Fruit fly (Drosophila melanogaster): ENCODE measurements around the gene Rrp5.

Gene Rrp5

dm6 chr3R:24367120-24367519, 34.0 kb upstream of the Rrp5 start, which contains the start of gene CG42811:
TSS of gene CG42811 (minus strand) at chr3R:24367220.
- TF ChIP-seq CG32121 (GFP tag; IDR thresholded peaks at IDR 0.05) (no peak), CG9948 (tag; optimal IDR thresholded peaks at IDR 0.05) (no peak), Pif1A (GFP tag; optimal IDR thresholded peaks at IDR 0.05) (no peak), CG8301 (tag; optimal IDR thresholded peaks at IDR 0.05) (no peak), rn (GFP tag; IDR thresholded peaks at IDR 0.05) (no peak), CG14655 (GFP tag; optimal IDR thresholded peaks at IDR 0.05) (no peak), gl (tag; optimal IDR thresholded peaks at IDR 0.05) (no peak), EcR (GFP tag; optimal IDR thresholded peaks at IDR 0.05) (no peak), CG8159 (tag; optimal IDR thresholded peaks at IDR 0.05) (no peak), Ets98B (GFP tag; IDR thresholded peaks at IDR 0.05) (no peak), CG17806 (tag; optimal IDR thresholded peaks at IDR 0.05) (no peak), CG12605 (GFP tag; IDR thresholded peaks at IDR 0.05) (no peak), CG34367 (tag; optimal IDR thresholded peaks at IDR 0.05) (no peak), CG13204 (GFP tag; optimal IDR thresholded peaks at IDR 0.05) (no peak), CG4496 (GFP tag; IDR thresholded peaks at IDR 0.05) (no peak)

dm6 chr3R:24364880-24365604, 31.9 kb upstream of the Rrp5 start, which contains the start of the genes CG17784 and CG13613:
TSS of gene CG17784 (minus strand) at chr3R:24364980.
TSS of gene CG13613 (plus strand) at chr3R:24365554.
- TF ChIP-seq CG10348 (GFP tag; IDR thresholded peaks at IDR 0.05) (no peak), D1 (tag; optimal IDR thresholded peaks at IDR 0.05) (no peak), EcR (GFP tag; optimal IDR thresholded peaks at IDR 0.05) (no peak), Ets98B (GFP tag; IDR thresholded peaks at IDR 0.05) (no peak), CG15710 (tag; optimal IDR thresholded peaks at IDR 0.05) (no peak), CG14655 (GFP tag; optimal IDR thresholded peaks at IDR 0.05) (no peak), gl (tag; optimal IDR thresholded peaks at IDR 0.05) (no peak), CG17806 (tag; optimal IDR thresholded peaks at IDR 0.05) (no peak), CG4496 (GFP tag; IDR thresholded peaks at IDR 0.05) (no peak), Snoo (tag; optimal IDR thresholded peaks at IDR 0.05) (no peak), Pif1B (GFP tag; optimal IDR thresholded peaks at IDR 0.05) (no peak), rn (GFP tag; IDR thresholded peaks at IDR 0.05) (no peak)

DNA sequence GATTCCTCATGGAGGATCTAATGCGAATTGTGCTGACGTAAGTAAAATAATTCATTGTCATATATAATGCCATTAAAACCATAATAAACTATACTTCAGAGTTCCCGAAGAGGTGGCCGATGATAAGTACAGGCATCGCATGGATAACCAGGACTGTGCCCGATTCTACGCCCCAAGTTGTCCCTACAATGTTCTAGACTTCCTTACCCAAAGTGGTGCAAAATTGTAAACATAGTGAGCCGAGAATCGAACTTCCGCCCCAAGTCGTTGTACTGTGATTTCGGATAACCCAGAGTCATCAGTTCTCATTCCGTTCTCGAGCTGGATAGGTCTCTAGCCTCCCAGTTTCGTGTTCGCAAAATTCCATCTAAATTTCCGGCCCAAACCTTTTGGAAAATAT, 29.7 kb upstream of the Rrp5 start, which contains the start of gene CG33340:
Gene CG33340, plus strand, starts transcription at position 301 of the 400 bp plus-strand sequence.
- TF ChIP-seq CG8159 (tag; optimal IDR thresholded peaks at IDR 0.05), result no peak
- TF ChIP-seq CG4496 (GFP tag; IDR thresholded peaks at IDR 0.05), result no peak
- no peak for TF ChIP-seq fd96Ca (GFP tag; IDR thresholded peaks at IDR 0.05)
- TF ChIP-seq CG32121 (GFP tag; IDR thresholded peaks at IDR 0.05), result no peak
- TF ChIP-seq D1 (tag; optimal IDR thresholded peaks at IDR 0.05), result no peak
- TF ChIP-seq EcR (GFP tag; optimal IDR thresholded peaks at IDR 0.05), result no peak
- TF ChIP-seq rn (GFP tag; IDR thresholded peaks at IDR 0.05), result no peak
- TF ChIP-seq CG15710 (tag; optimal IDR thresholded peaks at IDR 0.05), result no peak
- no peak for TF ChIP-seq Pif1B (GFP tag; optimal IDR thresholded peaks at IDR 0.05)
- no peak for TF ChIP-seq CG14655 (GFP tag; optimal IDR thresholded peaks at IDR 0.05)
- TF ChIP-seq CG34367 (tag; optimal IDR thresholded peaks at IDR 0.05), result no peak
- no peak for TF ChIP-seq CG13204 (GFP tag; optimal IDR thresholded peaks at IDR 0.05)
- no peak for TF ChIP-seq CG9948 (tag; optimal IDR thresholded peaks at IDR 0.05)
- TF ChIP-seq CG8301 (tag; optimal IDR thresholded peaks at IDR 0.05), result no peak
- no peak for TF ChIP-seq CG17806 (tag; optimal IDR thresholded peaks at IDR 0.05)
- TF ChIP-seq gl (tag; optimal IDR thresholded peaks at IDR 0.05), result no peak
- TF ChIP-seq Pif1A (GFP tag; optimal IDR thresholded peaks at IDR 0.05), result no peak

DNA sequence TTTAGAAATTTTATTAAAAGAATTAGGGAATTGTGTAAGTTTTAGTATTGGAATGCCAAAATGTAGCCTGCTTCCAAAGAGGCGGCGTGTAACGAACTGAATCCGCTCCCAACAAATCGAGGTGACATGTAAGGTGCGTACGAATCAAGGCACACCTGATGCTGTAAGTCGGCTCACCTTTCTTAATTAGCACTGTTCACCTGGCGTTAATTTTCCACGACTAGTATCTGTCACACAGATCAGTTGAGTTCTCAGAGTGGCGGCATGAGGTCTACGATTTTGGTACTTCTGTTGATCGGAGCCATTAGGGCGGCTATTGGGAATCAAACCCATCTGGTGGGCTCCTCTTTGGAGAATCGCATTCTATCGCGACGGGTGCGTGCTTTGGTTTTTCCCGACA, 28.5 kb upstream of the Rrp5 start, which contains the start of the genes CG5762 and CG33339:
Gene CG5762, minus strand, starts transcription at position 101 of the 400 bp plus-strand sequence.
Gene CG33339, plus strand, starts transcription at position 265 of the 400 bp plus-strand sequence.
- TF ChIP-seq CG9948 (tag; optimal IDR thresholded peaks at IDR 0.05) (no peak), CG12605 (GFP tag; IDR thresholded peaks at IDR 0.05) (no peak), CG34367 (tag; optimal IDR thresholded peaks at IDR 0.05) (no peak), D1 (tag; optimal IDR thresholded peaks at IDR 0.05) (no peak), CG13204 (GFP tag; optimal IDR thresholded peaks at IDR 0.05) (no peak), CG32121 (GFP tag; IDR thresholded peaks at IDR 0.05) (no peak), CG15710 (tag; optimal IDR thresholded peaks at IDR 0.05) (no peak), Pif1A (GFP tag; optimal IDR thresholded peaks at IDR 0.05) (no peak), CG17806 (tag; optimal IDR thresholded peaks at IDR 0.05) (no peak), CG4496 (GFP tag; IDR thresholded peaks at IDR 0.05) (no peak), CG8159 (tag; optimal IDR thresholded peaks at IDR 0.05) (no peak), Ets98B (GFP tag; IDR thresholded peaks at IDR 0.05) (no peak), CG8301 (tag; optimal IDR thresholded peaks at IDR 0.05) (no peak), Pif1B (GFP tag; optimal IDR thresholded peaks at IDR 0.05) (no peak), Snoo (tag; optimal IDR thresholded peaks at IDR 0.05) (no peak)

DNA sequence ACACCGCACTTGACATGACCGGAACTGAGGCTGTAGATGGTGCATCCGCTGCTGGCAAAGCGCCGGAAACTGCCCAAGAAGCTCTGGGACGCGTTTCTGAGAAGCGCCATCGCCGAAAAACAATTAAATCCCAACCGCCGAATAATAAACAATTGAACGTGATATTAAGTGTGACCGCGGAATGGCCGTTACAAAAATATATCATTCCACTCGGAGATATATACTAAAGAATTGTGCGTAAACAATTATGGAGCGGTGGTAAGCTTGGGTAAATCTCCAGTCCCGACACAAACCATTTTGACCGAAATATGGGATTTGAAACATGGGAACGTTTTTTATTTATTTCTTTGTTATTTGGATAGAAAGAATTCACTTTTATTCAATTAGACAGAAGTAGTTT, 26.8 kb upstream of the Rrp5 start, which contains the start of gene CG18528:
Gene CG18528, minus strand, starts transcription at position 188 of the 400 bp plus-strand sequence.
- TF ChIP-seq CG17806 (tag; optimal IDR thresholded peaks at IDR 0.05) (no peak), CG15710 (tag; optimal IDR thresholded peaks at IDR 0.05) (no peak), CG32121 (GFP tag; IDR thresholded peaks at IDR 0.05) (no peak), Ets98B (GFP tag; IDR thresholded peaks at IDR 0.05) (no peak), CG10348 (GFP tag; IDR thresholded peaks at IDR 0.05) (no peak), CG14655 (GFP tag; optimal IDR thresholded peaks at IDR 0.05) (no peak), fd96Ca (GFP tag; IDR thresholded peaks at IDR 0.05) (no peak), Pif1A (GFP tag; optimal IDR thresholded peaks at IDR 0.05) (no peak), EcR (GFP tag; optimal IDR thresholded peaks at IDR 0.05) (no peak), CG4496 (GFP tag; IDR thresholded peaks at IDR 0.05) (no peak), CG9948 (tag; optimal IDR thresholded peaks at IDR 0.05) (no peak)

Data from whole organism, pupa.